Fruit fly (Drosophila melanogaster) whole organism, embryonic: ENCODE data around the gene Tssk.
A peak's percentile ranks its signal among the peaks of the same experiment; 100 is the strongest.

Experiments
- CG13894 ChIP-seq: fragments of 200-800 bp; sonication (Bioruptor generic); optimal IDR thresholded peaks from 3 replicates; lab custom pipeline; 2018; ENCODE audit warnings: missing biosample characterization, mild to moderate bottlenecking, missing genetic modification characterization, moderate library complexity
- CG5245 ChIP-seq: fragments of 200-800 bp; sonication (Bioruptor generic); optimal IDR thresholded peaks from 3 replicates; lab custom pipeline; 2016; ENCODE audit warnings: missing biosample characterization, missing genetic modification characterization
- Ets65A ChIP-seq: fragments of 200-800 bp; sonication (Bioruptor generic); peaks from one replicate; lab custom pipeline; 2016; ENCODE audit warnings: missing biosample characterization, missing genetic modification characterization
- chn ChIP-seq: fragments of 200-800 bp; sonication (Bioruptor generic); optimal IDR thresholded peaks from 2 replicates; lab custom pipeline; 2016; ENCODE audit warnings: missing biosample characterization, missing genetic modification characterization

Tssk gene

DNA sequence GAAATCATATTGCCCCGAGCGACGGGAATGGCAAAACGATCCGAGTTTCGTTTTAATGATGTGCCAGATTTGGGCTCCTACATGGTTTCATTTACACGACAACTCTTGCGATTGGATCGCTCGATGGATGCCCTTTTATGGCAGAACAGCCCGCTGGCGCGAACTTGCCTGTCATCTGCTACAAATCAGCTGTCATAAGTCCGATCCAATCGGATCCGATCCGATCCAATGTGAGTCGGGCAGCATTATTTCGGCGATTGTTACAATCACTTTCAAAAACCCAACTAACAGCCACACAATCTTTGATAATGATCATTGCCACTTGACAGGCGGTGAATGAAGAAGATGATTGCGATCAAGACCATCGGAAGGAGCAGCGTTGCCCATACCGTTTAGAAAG, 45.2 kb downstream of the Tssk start:
- TF ChIP-seq CG5245 (GFP tag; lab: Kevin White, UChicago) (no peak), chn (GFP tag; lab: Kevin White, UChicago) (no peak), Ets65A (GFP tag; lab: Kevin White, UChicago) (peak; percentile 63), CG13894 (tag; lab: Kevin White, UChicago) (peak; percentile 95)
